Fruit fly (Drosophila melanogaster) whole organism, prepupa: Measurements from ENCODE around the gene Shc.

Experiments used
- CG10631 ChIP-seq: fragments of 200-800 bp; sonication (Bioruptor generic); optimal IDR thresholded peaks from 2 replicates; lab custom pipeline; 2016; ENCODE audit warnings: missing biosample characterization, missing genetic modification characterization
- Eip93F ChIP-seq: fragments of 200-800 bp; sonication (Bioruptor generic); optimal IDR thresholded peaks from 2 replicates; lab custom pipeline; 2016; ENCODE audit warnings: missing biosample characterization, mild to moderate bottlenecking, missing genetic modification characterization

DNA sequence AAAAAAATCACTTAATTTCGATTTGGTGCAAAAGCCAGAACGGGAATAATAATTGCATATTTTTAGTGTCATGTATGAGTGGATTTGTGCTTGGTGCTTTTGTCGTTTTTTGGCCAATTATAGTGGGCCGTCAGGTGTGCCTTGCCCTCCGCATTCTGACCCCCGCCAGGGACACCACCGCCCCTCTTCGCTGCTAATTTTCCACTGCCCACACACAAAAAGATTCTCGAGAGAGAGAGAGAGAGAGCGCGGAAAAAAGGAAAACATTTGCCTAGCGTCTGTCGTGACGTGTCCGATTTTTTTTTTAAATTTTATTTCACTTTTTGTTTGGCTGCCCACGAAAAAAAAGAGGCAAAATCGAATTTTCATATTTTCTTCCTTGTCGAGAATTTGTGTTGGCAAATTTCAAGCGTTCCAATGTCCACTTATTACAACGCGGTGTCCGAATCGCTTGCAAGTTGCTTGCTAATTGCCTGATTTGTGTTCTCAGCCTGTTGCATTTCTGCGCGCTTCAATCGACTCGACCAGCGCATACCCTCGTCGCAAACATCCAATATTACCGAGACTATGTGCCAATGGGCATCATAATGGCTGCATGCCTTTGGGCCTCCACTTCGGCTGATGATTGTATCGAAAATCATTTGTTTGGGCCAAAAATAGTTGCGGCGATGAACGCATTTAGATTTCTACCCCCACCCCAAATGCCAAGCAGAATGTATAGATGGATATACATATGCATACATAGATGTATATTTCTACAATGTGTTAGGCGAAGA lies 5.2 kb downstream of the Shc start:
- TF ChIP-seq Eip93F (GFP tag; lab: Kevin White, UChicago) (no peak), CG10631 (GFP tag; lab: Kevin White, UChicago) (no peak)
